Fruit fly (Drosophila melanogaster) whole organism, embryonic: Measurements from ENCODE around the gene slmo.
A peak's percentile ranks its signal among the peaks of the same experiment; 100 is the strongest.

Experiments
- Asciz ChIP-seq: fragments of 200-800 bp; sonication (Bioruptor generic); optimal IDR thresholded peaks from 2 replicates; lab custom pipeline; 2017; ENCODE audit warnings: missing biosample characterization, mild to moderate bottlenecking, missing genetic modification characterization, missing genetic modification reagents
- Atf-2 ChIP-seq: fragments of 200-800 bp; sonication (Bioruptor generic); optimal IDR thresholded peaks from 2 replicates; lab custom pipeline; 2016; ENCODE audit warnings: missing biosample characterization, missing genetic modification characterization
- Atf3 ChIP-seq: fragments of 200-800 bp; sonication (Bioruptor generic); optimal IDR thresholded peaks from 3 replicates; lab custom pipeline; 2016; ENCODE audit warnings: missing biosample characterization, missing genetic modification characterization
- BtbVII ChIP-seq: fragments of 200-800 bp; sonication (Bioruptor generic); optimal IDR thresholded peaks from 3 replicates; lab custom pipeline; 2017; ENCODE audit warnings: missing biosample characterization, mild to moderate bottlenecking, missing genetic modification characterization
- CG10431 ChIP-seq: fragments of 200-800 bp; sonication (Bioruptor generic); optimal IDR thresholded peaks from 3 replicates; lab custom pipeline; 2018; ENCODE audit warnings: missing biosample characterization, mild to moderate bottlenecking, missing genetic modification characterization
- CG10979 ChIP-seq: fragments of 200-800 bp; sonication (Bioruptor generic); optimal IDR thresholded peaks from 2 replicates; lab custom pipeline; 2018; ENCODE audit warnings: missing biosample characterization, mild to moderate bottlenecking, missing genetic modification characterization, moderate library complexity
- CG11723 ChIP-seq: fragments of 200-800 bp; sonication (Bioruptor generic); optimal IDR thresholded peaks from 2 replicates; lab custom pipeline; 2017; ENCODE audit warnings: missing biosample characterization, mild to moderate bottlenecking, missing genetic modification characterization
- CG12155 ChIP-seq: fragments of 200-800 bp; sonication (Bioruptor generic); optimal IDR thresholded peaks from 3 replicates; lab custom pipeline; 2016; ENCODE audit warnings: missing biosample characterization, missing genetic modification characterization
- CG12236 ChIP-seq: fragments of 200-800 bp; sonication (Bioruptor generic); optimal IDR thresholded peaks from 2 replicates; lab custom pipeline; 2016; ENCODE audit warnings: missing biosample characterization, missing genetic modification characterization
- CG15696 ChIP-seq: fragments of 200-800 bp; sonication (Bioruptor generic); optimal IDR thresholded peaks from 2 replicates; lab custom pipeline; 2019; ENCODE audit warnings: missing biosample characterization, mild to moderate bottlenecking, missing genetic modification characterization, moderate library complexity
- CG2875 ChIP-seq: fragments of 200-800 bp; sonication (Bioruptor generic); optimal IDR thresholded peaks from 2 replicates; lab custom pipeline; 2017; ENCODE audit warnings: missing biosample characterization, mild to moderate bottlenecking, missing genetic modification characterization, missing genetic modification reagents
- CG31224 ChIP-seq: fragments of 200-800 bp; sonication (Bioruptor generic); IDR thresholded peaks from 2 replicates; pipeline ENCODE4 v1.3.6; 2022; ENCODE audit warnings: missing biosample characterization, missing genetic modification characterization
- CG32772 ChIP-seq: fragments of 200-800 bp; sonication (Bioruptor generic); IDR thresholded peaks from 2 replicates; pipeline ENCODE4 v1.3.6; 2022; ENCODE audit warnings: missing biosample characterization, missing genetic modification characterization
- CG4730 ChIP-seq: fragments of 200-800 bp; sonication (Bioruptor generic); IDR thresholded peaks from 2 replicates; pipeline ENCODE4 v1.3.6; 2022; ENCODE audit warnings: missing biosample characterization, missing genetic modification characterization
- CG6689 ChIP-seq: fragments of 200-800 bp; sonication (Bioruptor generic); IDR thresholded peaks from 2 replicates; pipeline ENCODE4 v1.3.6; 2022; ENCODE audit warnings: missing biosample characterization, missing genetic modification characterization
- CG7357 ChIP-seq: fragments of 200-800 bp; sonication (Bioruptor generic); IDR thresholded peaks from 3 replicates; pipeline ENCODE4 v1.3.6; 2022; ENCODE audit warnings: missing biosample characterization, missing genetic modification characterization
- CG7372 ChIP-seq: fragments of 200-800 bp; sonication (Bioruptor generic); IDR thresholded peaks from 2 replicates; pipeline ENCODE4 v1.3.6; 2022; ENCODE audit warnings: missing biosample characterization, missing genetic modification characterization
- CG9727 ChIP-seq: fragments of 200-800 bp; sonication (Bioruptor generic); optimal IDR thresholded peaks from 3 replicates; lab custom pipeline; 2017; ENCODE audit warnings: missing biosample characterization, mild to moderate bottlenecking, missing genetic modification characterization
- Dfd ChIP-seq, 2 experiments: fragments of >200 bp; optimal IDR thresholded peaks; 2 replicates each; lab custom pipeline; 2017; ENCODE audit warnings: missing biosample characterization in 2 of 2, missing genetic modification characterization in 2 of 2
- GATAe ChIP-seq: fragments of 200-800 bp; sonication (Bioruptor generic); conservative IDR thresholded peaks from 2 replicates; pipeline ENCODE4 v1.3.6; 2022; ENCODE audit warnings: missing biosample characterization, missing genetic modification characterization
- HLH54F ChIP-seq: fragments of 200-800 bp; sonication (Bioruptor generic); optimal IDR thresholded peaks from 3 replicates; lab custom pipeline; 2016; ENCODE audit warnings: missing biosample characterization, missing genetic modification characterization
- Hmr ChIP-seq: fragments of 200-800 bp; sonication (Bioruptor generic); optimal IDR thresholded peaks from 3 replicates; lab custom pipeline; 2017; ENCODE audit warnings: mild to moderate bottlenecking, missing biosample characterization, missing genetic modification reagents, missing genetic modification characterization
- Meics ChIP-seq: fragments of 200-800 bp; sonication (Bioruptor generic); optimal IDR thresholded peaks from 2 replicates; lab custom pipeline; 2017; ENCODE audit warnings: missing biosample characterization, mild to moderate bottlenecking, missing genetic modification characterization
- NC2β ChIP-seq: fragments of 200-800 bp; sonication (Bioruptor generic); optimal IDR thresholded peaks from 2 replicates; lab custom pipeline; 2016; ENCODE audit warnings: missing biosample characterization, missing genetic modification characterization
- Poxn ChIP-seq: fragments of 200-800 bp; sonication (Bioruptor generic); IDR thresholded peaks from 2 replicates; pipeline ENCODE4 v1.3.6; 2022; ENCODE audit warnings: missing biosample characterization, missing genetic modification characterization
- Usf ChIP-seq: fragments of 200-800 bp; sonication (Bioruptor generic); optimal IDR thresholded peaks from 2 replicates; lab custom pipeline; 2017; ENCODE audit warnings: missing genotype, missing biosample characterization, missing genetic modification characterization
- abd-A ChIP-seq: fragments of 200-800 bp; sonication (Bioruptor generic); optimal IDR thresholded peaks from 3 replicates; lab custom pipeline; 2019; ENCODE audit warnings: missing biosample characterization, mild to moderate bottlenecking, missing genetic modification characterization, moderate library complexity
- chm ChIP-seq: fragments of 200-800 bp; sonication (Bioruptor generic); IDR thresholded peaks from 2 replicates; pipeline ENCODE4 v1.3.6; 2022; ENCODE audit warnings: missing biosample characterization, missing genetic modification characterization
- danr ChIP-seq: fragments of 200-800 bp; sonication (Bioruptor generic); IDR thresholded peaks from 2 replicates; pipeline ENCODE4 v1.3.6; 2022; ENCODE audit warnings: missing biosample characterization, missing genetic modification characterization
- eyg ChIP-seq: fragments of 200-800 bp; sonication (Bioruptor generic); optimal IDR thresholded peaks from 3 replicates; lab custom pipeline; 2016; ENCODE audit warnings: missing biosample characterization, missing genetic modification characterization
- fd64A ChIP-seq: fragments of 200-800 bp; sonication (Bioruptor generic); optimal IDR thresholded peaks from 3 replicates; lab custom pipeline; 2018; ENCODE audit warnings: missing biosample characterization, mild to moderate bottlenecking, missing genetic modification characterization
- fu2 ChIP-seq: fragments of 200-800 bp; sonication (Bioruptor generic); optimal IDR thresholded peaks from 2 replicates; lab custom pipeline; 2016; ENCODE audit warnings: missing biosample characterization, missing genetic modification characterization
- gce ChIP-seq: fragments of 200-800 bp; sonication (Bioruptor generic); IDR thresholded peaks from 3 replicates; pipeline ENCODE4 v1.3.6; 2022; ENCODE audit warnings: missing biosample characterization, missing genetic modification characterization
- gcm2 ChIP-seq: fragments of 200-800 bp; sonication (Bioruptor generic); optimal IDR thresholded peaks from 2 replicates; lab custom pipeline; 2016; ENCODE audit warnings: missing biosample characterization, missing genetic modification characterization
- gro ChIP-seq: fragments of 200-800 bp; sonication (Bioruptor generic); optimal IDR thresholded peaks from 2 replicates; lab custom pipeline; 2016; ENCODE audit warnings: missing biosample characterization, missing genetic modification characterization
- gsb ChIP-seq: fragments of 200-800 bp; sonication (Bioruptor generic); IDR thresholded peaks from 2 replicates; pipeline ENCODE4 v1.3.6; 2022; ENCODE audit warnings: missing biosample characterization, missing genetic modification characterization
- h ChIP-seq: fragments of >200 bp; optimal IDR thresholded peaks from 2 replicates; lab custom pipeline; 2017
- lilli ChIP-seq: fragments of 200-800 bp; sonication (Bioruptor generic); optimal IDR thresholded peaks from 3 replicates; lab custom pipeline; 2016; ENCODE audit warnings: missing biosample characterization, missing genetic modification characterization
- lola ChIP-seq, 3 experiments: fragments of >200 bp in 2 of 3; fragments of 200-800 bp in 1 of 3; sonication (Bioruptor generic) in 1 of 3; optimal IDR thresholded peaks; 2 replicates each; lab custom pipeline; 2017 to 2019; ENCODE audit warnings: missing biosample characterization in 3 of 3, missing genetic modification characterization in 3 of 3, mild to moderate bottlenecking in 1 of 3, moderate library complexity in 1 of 3
- nmo ChIP-seq: fragments of 200-800 bp; sonication (Bioruptor generic); optimal IDR thresholded peaks from 2 replicates; lab custom pipeline; 2018; ENCODE audit warnings: missing biosample characterization, mild to moderate bottlenecking, missing genetic modification characterization, moderate library complexity
- onecut ChIP-seq: fragments of 200-800 bp; sonication (Bioruptor generic); IDR thresholded peaks from 2 replicates; pipeline ENCODE4 v1.3.6; 2022; ENCODE audit warnings: missing biosample characterization, missing genetic modification characterization
- org-1 ChIP-seq: fragments of 200-800 bp; sonication (Bioruptor generic); optimal IDR thresholded peaks from 2 replicates; lab custom pipeline; 2017; ENCODE audit warnings: missing biosample characterization, missing genetic modification characterization
- pb ChIP-seq: fragments of 200-800 bp; sonication (Bioruptor generic); optimal IDR thresholded peaks from 3 replicates; lab custom pipeline; 2016; ENCODE audit warnings: missing biosample characterization, missing genetic modification characterization
- ranshi ChIP-seq: fragments of 200-800 bp; sonication (Bioruptor generic); IDR thresholded peaks from 2 replicates; pipeline ENCODE4 v1.3.6; 2022; ENCODE audit warnings: missing biosample characterization, missing genetic modification characterization
- sug ChIP-seq: fragments of 200-800 bp; optimal IDR thresholded peaks from 2 replicates; lab custom pipeline; 2019; ENCODE audit warnings: missing biosample characterization, mild to moderate bottlenecking, missing genetic modification characterization, moderate library complexity
- vnd ChIP-seq: fragments of 200-800 bp; sonication (Bioruptor generic); IDR thresholded peaks from 3 replicates; pipeline ENCODE4 v1.3.6; 2022; ENCODE audit warnings: missing biosample characterization, missing genetic modification characterization; ENCODE audit not compliant: partially characterized antibody
- vvl ChIP-seq: fragments of 200-800 bp; sonication (Bioruptor generic); IDR thresholded peaks from 2 replicates; pipeline ENCODE4 v1.3.6; 2022; ENCODE audit warnings: missing biosample characterization, missing genetic modification characterization
- wor ChIP-seq: fragments of 200-800 bp; sonication (Bioruptor generic); IDR thresholded peaks from 2 replicates; pipeline ENCODE4 v1.3.6; 2022; ENCODE audit warnings: missing biosample characterization, missing genetic modification characterization
- zf30C ChIP-seq: fragments of 200-800 bp; sonication (Bioruptor generic); optimal IDR thresholded peaks from 3 replicates; lab custom pipeline; 2018; ENCODE audit warnings: missing biosample characterization, mild to moderate bottlenecking, missing genetic modification characterization

slmo gene

dm6 chr2L:6088371-6089365 is 40.2 kb upstream of the slmo start (continued):
- TF ChIP-seq danr (GFP tag; lab: Robert Waterston, UW) (no peak), CG32772 (GFP tag; lab: Robert Waterston, UW) (no peak), fu2 (no peak), chm (peak; percentile 70; the same call in 1 of the 2 replicates), HLH54F (no peak), eyg (no peak), gro (GFP tag; lab: Kevin White, UChicago) (peak; percentile 55), Hmr (GFP tag; lab: Kevin White, UChicago) (peak; percentile 73), Poxn (GFP tag; lab: Robert Waterston, UW) (no peak), org-1 (GFP tag; lab: Kevin White, UChicago) (peak; percentile 44), Atf-2 (GFP tag; lab: Kevin White, UChicago) (no peak), CG10431 (GFP tag; lab: Kevin White, UChicago) (peak; percentile 22), vvl (GFP tag; lab: Robert Waterston, UW) (peak; percentile 61), CG11723 (GFP tag; lab: Kevin White, UChicago) (no peak), abd-A (tag; lab: Kevin White, UChicago) (peak; percentile 95), h (lab: Kevin White, UChicago) (no peak), zf30C (GFP tag; lab: Kevin White, UChicago) (peak; percentile 29), GATAe (GFP tag; lab: Robert Waterston, UW) (peak; percentile 66; the same call in 1 of the 2 replicates), Asciz (GFP tag; lab: Kevin White, UChicago) (peak; percentile 19), CG12155 (GFP tag; lab: Kevin White, UChicago) (peak; percentile 100), CG4730 (GFP tag; lab: Robert Waterston, UW) (no peak), fd64A (GFP tag; lab: Kevin White, UChicago) (peak; percentile 2), nmo (GFP tag; lab: Kevin White, UChicago) (peak; percentile 12), sug (tag; lab: Kevin White, UChicago) (peak; percentile 79), CG15696 (tag; lab: Kevin White, UChicago) (peak; percentile 1), CG6689 (no peak), Atf3 (GFP tag; lab: Kevin White, UChicago) (peak; percentile 11), lola (GFP tag; optimal IDR thresholded peaks at IDR 0.05; lab: Kevin White, UChicago) (peak in 1 of 3 experiments; percentile 2), vnd (GFP tag; lab: Robert Waterston, UW) (no peak), gcm2 (GFP tag; lab: Kevin White, UChicago) (no peak), onecut (GFP tag; lab: Robert Waterston, UW) (peak; percentile 90), ranshi (GFP tag; lab: Robert Waterston, UW) (0 out of 2 replicates have a peak, but pooled peaks have one; percentile 6), lilli (peak; percentile 38), BtbVII (no peak), CG7372 (GFP tag; lab: Robert Waterston, UW) (no peak), Dfd (GFP tag; optimal IDR thresholded peaks at IDR 0.05; lab: Kevin White, UChicago) (no peak), wor (GFP tag; lab: Robert Waterston, UW) (no peak), NC2β (GFP tag; lab: Kevin White, UChicago) (peak; percentile 4), CG12236 (no peak), CG31224 (GFP tag; lab: Robert Waterston, UW) (no peak), CG7357 (GFP tag; lab: Robert Waterston, UW) (no peak), Usf (GFP tag; lab: Kevin White, UChicago) (peak; percentile 1), Meics (GFP tag; lab: Kevin White, UChicago) (peak; percentile 49), gce (GFP tag; lab: Robert Waterston, UW) (peak; percentile 77; the same call in 2 of the 3 replicates), CG9727 (GFP tag; lab: Kevin White, UChicago) (peak; percentile 25), pb (GFP tag; lab: Kevin White, UChicago) (peak; percentile 11), CG2875 (GFP tag; lab: Kevin White, UChicago) (peak; percentile 1), CG10979 (tag; lab: Kevin White, UChicago) (no peak), gsb (GFP tag; lab: Robert Waterston, UW) (no peak)
